Worm (Caenorhabditis elegans) whole organism, mixed stage, embryonic: ENCODE data around the gene Y43F8C.23.

Experiments used
- M03D4.4 ChIP-seq: sonication (generic microtip); optimal IDR thresholded peaks from 2 replicates; lab custom pipeline; 2017; ENCODE audit warnings: mild to moderate bottlenecking, missing genetic modification characterization, missing compliant biosample characterization
- bed-3 ChIP-seq: fragments of 200-800 bp; sonication (Bioruptor generic); optimal IDR thresholded peaks from 3 replicates; lab custom pipeline; 2018; ENCODE audit warnings: mild to moderate bottlenecking, missing genetic modification characterization, moderate library complexity, missing compliant biosample characterization
- ceh-39 ChIP-seq: fragments of 150-350 bp; optimal IDR thresholded peaks from 2 replicates; lab custom pipeline; 2014; ENCODE audit warnings: missing biosample characterization, missing genetic modification characterization
- ceh-43 ChIP-seq: fragments of 200-800 bp; sonication (Bioruptor generic); optimal IDR thresholded peaks from 2 replicates; lab custom pipeline; 2018; ENCODE audit warnings: mild to moderate bottlenecking, missing genetic modification characterization, moderate library complexity, missing compliant biosample characterization
- ceh-83 ChIP-seq: fragments of 200-800 bp; sonication (Bioruptor generic); optimal IDR thresholded peaks from 2 replicates; lab custom pipeline; 2018; ENCODE audit warnings: mild to moderate bottlenecking, missing genetic modification characterization, missing compliant biosample characterization
- ces-1 ChIP-seq: fragments of 150-350 bp; optimal IDR thresholded peaks from 2 replicates; lab custom pipeline; 2014; ENCODE audit warnings: missing biosample characterization, missing genetic modification reagents, missing genetic modification characterization
- cnd-1 ChIP-seq: fragments of 200-800 bp; sonication (Bioruptor generic); optimal IDR thresholded peaks from 2 replicates; lab custom pipeline; 2018; ENCODE audit warnings: mild to moderate bottlenecking, missing genetic modification characterization, missing compliant biosample characterization
- drap-1 ChIP-seq: fragments of 200-800 bp; sonication (Bioruptor generic); optimal IDR thresholded peaks from 3 replicates; lab custom pipeline; 2018; ENCODE audit warnings: mild to moderate bottlenecking, missing genetic modification characterization, missing compliant biosample characterization
- elt-1 ChIP-seq: sonication (generic microtip); optimal IDR thresholded peaks from 2 replicates; lab custom pipeline; 2017; ENCODE audit warnings: missing genetic modification characterization, mild to moderate bottlenecking, missing compliant biosample characterization, antibody characterized with exemption, moderate library complexity, borderline replicate concordance; ENCODE audit not compliant: insufficient read depth
- elt-3 ChIP-seq: fragments of 150-350 bp; optimal IDR thresholded peaks from 2 replicates; lab custom pipeline; 2014; ENCODE audit warnings: missing biosample characterization, missing genetic modification characterization
- flh-1 ChIP-seq: fragments of 200-800 bp; sonication (Bioruptor generic); optimal IDR thresholded peaks from 2 replicates; lab custom pipeline; 2018; ENCODE audit warnings: mild to moderate bottlenecking, missing genetic modification characterization, moderate library complexity, missing compliant biosample characterization
- ham-2 ChIP-seq: fragments of 200-800 bp; sonication (Bioruptor generic); optimal IDR thresholded peaks from 2 replicates; lab custom pipeline; 2018; ENCODE audit warnings: mild to moderate bottlenecking, missing genetic modification characterization, missing compliant biosample characterization
- hlh-1 ChIP-seq: fragments of 150-350 bp; optimal IDR thresholded peaks from 2 replicates; lab custom pipeline; 2014; ENCODE audit warnings: missing biosample characterization, missing genetic modification reagents, missing genetic modification characterization
- lin-13 ChIP-seq: fragments of 150-350 bp; optimal IDR thresholded peaks from 2 replicates; lab custom pipeline; 2014; ENCODE audit warnings: missing biosample characterization, missing genetic modification characterization
- lsy-2 ChIP-seq: fragments of 150-350 bp; optimal IDR thresholded peaks from 2 replicates; lab custom pipeline; 2014; ENCODE audit warnings: missing biosample characterization, missing genetic modification characterization
- mab-5 ChIP-seq: fragments of 150-350 bp; optimal IDR thresholded peaks from 2 replicates; lab custom pipeline; 2014; ENCODE audit warnings: missing biosample characterization, missing genetic modification characterization
- mep-1 ChIP-seq: fragments of 150-350 bp; optimal IDR thresholded peaks from 2 replicates; lab custom pipeline; 2017; ENCODE audit warnings: missing biosample characterization, missing genetic modification reagents, missing genetic modification characterization, inconsistent platforms
- mls-2 ChIP-seq: sonication (generic microtip); optimal IDR thresholded peaks from 2 replicates; lab custom pipeline; 2016; ENCODE audit warnings: mild to moderate bottlenecking, missing genetic modification characterization, moderate library complexity, missing compliant biosample characterization
- nhr-2 ChIP-seq: fragments of 150-350 bp; optimal IDR thresholded peaks from 2 replicates; lab custom pipeline; 2014; ENCODE audit warnings: missing biosample characterization, missing genetic modification characterization
- nhr-237 ChIP-seq: fragments of 150-350 bp; optimal IDR thresholded peaks from 2 replicates; lab custom pipeline; 2014; ENCODE audit warnings: missing biosample characterization, missing genetic modification characterization
- nhr-28 ChIP-seq: fragments of 150-350 bp; optimal IDR thresholded peaks from 2 replicates; lab custom pipeline; 2014; ENCODE audit warnings: missing biosample characterization, missing genetic modification characterization
- nhr-76 ChIP-seq: sonication (generic microtip); optimal IDR thresholded peaks from 2 replicates; lab custom pipeline; 2017; ENCODE audit warnings: missing biosample characterization, missing genetic modification characterization
- pha-4 ChIP-seq: fragments of 150-350 bp; optimal IDR thresholded peaks from 2 replicates; lab custom pipeline; 2018; ENCODE audit warnings: missing biosample characterization, missing genetic modification reagents, missing genetic modification characterization
- sem-2 ChIP-seq: fragments of 200-800 bp; sonication (Bioruptor generic); optimal IDR thresholded peaks from 2 replicates; lab custom pipeline; 2018; ENCODE audit warnings: mild to moderate bottlenecking, missing genetic modification characterization, missing compliant biosample characterization
- snpc-4 ChIP-seq: fragments of 150-350 bp; optimal IDR thresholded peaks from 2 replicates; lab custom pipeline; 2014; ENCODE audit warnings: missing biosample characterization, missing genetic modification characterization
- sptf-1 ChIP-seq: sonication (generic microtip); optimal IDR thresholded peaks from 2 replicates; lab custom pipeline; 2017; ENCODE audit warnings: mild to moderate bottlenecking, missing genetic modification characterization, moderate library complexity, missing compliant biosample characterization
- tbx-8 ChIP-seq: fragments of 200-800 bp; sonication (Bioruptor generic); optimal IDR thresholded peaks from 2 replicates; lab custom pipeline; 2018; ENCODE audit warnings: mild to moderate bottlenecking, missing genetic modification characterization, moderate library complexity, missing compliant biosample characterization
- unc-120 ChIP-seq: sonication (generic microtip); optimal IDR thresholded peaks from 2 replicates; lab custom pipeline; 2017; ENCODE audit warnings: missing genetic modification characterization, missing compliant biosample characterization; ENCODE audit not compliant: poor library complexity, severe bottlenecking
- unc-39 ChIP-seq: fragments of 150-350 bp; optimal IDR thresholded peaks from 2 replicates; lab custom pipeline; 2014; ENCODE audit warnings: missing biosample characterization, missing genetic modification characterization
- unc-62 ChIP-seq: fragments of 150-350 bp; optimal IDR thresholded peaks from 2 replicates; lab custom pipeline; 2014; ENCODE audit warnings: missing biosample characterization, missing genetic modification reagents, missing genetic modification characterization
- zip-8 ChIP-seq: fragments of 150-350 bp; optimal IDR thresholded peaks from 2 replicates; lab custom pipeline; 2014; ENCODE audit warnings: missing biosample characterization, missing genetic modification characterization
- ztf-11 ChIP-seq: fragments of 150-350 bp; optimal IDR thresholded peaks from 2 replicates; lab custom pipeline; 2014; ENCODE audit warnings: missing biosample characterization, missing genetic modification characterization

Y43F8C.23 gene

DNA sequence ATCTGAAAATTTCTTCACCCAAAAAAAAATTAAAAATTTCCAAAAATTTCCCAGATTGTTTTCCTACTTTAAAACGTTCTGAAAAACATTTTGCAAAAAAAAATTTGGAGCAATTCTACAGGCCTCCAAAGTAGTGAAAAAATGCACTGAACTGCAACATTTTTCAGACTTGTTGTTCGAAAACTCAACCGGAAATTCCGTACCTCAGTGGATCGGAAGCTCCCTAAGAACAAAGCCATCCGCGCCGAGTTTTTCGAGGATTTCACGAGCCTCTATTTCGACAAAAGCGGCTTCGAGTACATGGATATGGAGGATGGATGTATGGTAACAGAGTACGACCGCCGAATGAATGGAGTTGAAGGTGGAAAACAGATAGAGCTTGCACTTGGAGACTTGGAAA, 26.6 kb upstream of the Y43F8C.23 start, which contains the start of gene fbxa-131:
Gene fbxa-131 (plus strand): TSS at position 301 of the 400 bp plus-strand sequence.
- TF ChIP-seq sptf-1 (tag; lab: Kevin White, UChicago) (no peak), ceh-39 (tag; lab: Kevin White, UChicago) (no peak), lin-13 (tag; lab: Kevin White, UChicago) (no peak)

- TF ChIP-seq elt-1 (tag; lab: Kevin White, UChicago) (no peak), sem-2 (GFP tag; lab: Kevin White, UChicago) (no peak), bed-3 (GFP tag; lab: Kevin White, UChicago) (no peak), ceh-43 (GFP tag; lab: Kevin White, UChicago) (no peak), lsy-2 (tag; lab: Kevin White, UChicago) (no peak), pha-4 (no peak), hlh-1 (tag; lab: Kevin White, UChicago) (no peak), drap-1 (GFP tag; lab: Kevin White, UChicago) (no peak), mls-2 (no peak), ceh-39 (tag; lab: Kevin White, UChicago) (no peak), mab-5 (tag; lab: Kevin White, UChicago) (no peak), flh-1 (GFP tag; lab: Kevin White, UChicago) (no peak), ztf-11 (no peak), tbx-8 (GFP tag; lab: Kevin White, UChicago) (no peak)
Observed at ce11 chrV:19737458-19737857, 25.9 kb upstream of the Y43F8C.23 start, which contains the start of gene W04E12.7. W04E12.7 (minus strand) TSS chrV:19737558.

DNA sequence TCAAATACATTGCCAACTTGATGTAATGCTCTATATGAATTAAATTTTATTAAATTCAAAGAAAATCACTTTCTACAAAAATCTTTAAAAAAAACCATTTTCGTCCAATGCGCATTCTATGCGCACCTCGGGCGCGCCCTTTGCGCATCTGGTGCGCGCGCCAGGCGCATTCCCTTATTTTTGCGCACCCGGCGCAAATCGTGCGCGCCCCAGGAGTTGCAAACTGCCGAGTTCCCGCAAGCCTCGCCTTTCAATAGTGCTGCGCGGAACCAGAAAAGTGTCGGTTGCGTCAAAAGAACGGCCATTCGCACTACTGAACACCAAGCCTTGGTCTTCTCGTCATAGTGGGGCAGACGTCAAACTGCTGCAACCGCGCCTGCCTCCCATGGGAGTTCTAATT, 22.2 kb upstream of the Y43F8C.23 start:
- no peak for TF ChIP-seq mls-2
- TF ChIP-seq elt-3 (tag; lab: Kevin White, UChicago) = no peak
- no peak for TF ChIP-seq nhr-76 (tag; lab: Kevin White, UChicago)
- no peak for TF ChIP-seq lin-13 (tag; lab: Kevin White, UChicago)
- TF ChIP-seq nhr-2 = no peak
- no peak for TF ChIP-seq snpc-4 (tag; lab: Kevin White, UChicago)
- TF ChIP-seq pha-4 = no peak
- TF ChIP-seq flh-1 (GFP tag; lab: Kevin White, UChicago) = no peak
- TF ChIP-seq ham-2 (GFP tag; lab: Kevin White, UChicago) = no peak
- no peak for TF ChIP-seq nhr-237 (tag; lab: Kevin White, UChicago)
- no peak for TF ChIP-seq M03D4.4
- no peak for TF ChIP-seq unc-120 (tag; lab: Kevin White, UChicago)
- no peak for TF ChIP-seq sem-2 (GFP tag; lab: Kevin White, UChicago)
- TF ChIP-seq nhr-28 (tag; lab: Kevin White, UChicago) = no peak

DNA sequence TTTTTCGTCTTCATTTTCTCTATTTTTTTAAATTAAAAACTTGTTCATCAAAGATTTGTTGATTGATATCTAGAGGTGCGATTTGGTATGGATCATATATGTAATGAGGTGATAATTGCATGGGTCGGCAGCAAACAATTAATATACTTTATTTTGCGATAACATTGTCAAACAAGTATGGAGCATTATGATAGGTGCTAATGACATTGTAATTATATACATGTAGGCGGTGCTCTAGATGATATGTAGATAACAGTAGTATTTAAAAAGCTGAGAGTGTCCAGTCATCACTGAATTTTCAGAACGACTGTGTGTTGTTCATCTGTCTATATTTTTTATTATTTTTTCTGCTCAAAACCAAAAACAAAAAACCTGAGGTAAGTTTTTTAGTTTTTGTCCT, 18.7 kb upstream of the Y43F8C.23 start, which contains the start of gene Y116F11A.1:
Gene Y116F11A.1 (plus strand): TSS at position 301 of the 400 bp plus-strand sequence.
- no peak for TF ChIP-seq nhr-76 (tag; lab: Kevin White, UChicago)
- no peak for TF ChIP-seq mab-5 (tag; lab: Kevin White, UChicago)
- no peak for TF ChIP-seq cnd-1 (tag; lab: Kevin White, UChicago)
- TF ChIP-seq ces-1 (GFP tag; lab: Kevin White, UChicago) = no peak
- TF ChIP-seq ham-2 (GFP tag; lab: Kevin White, UChicago) = no peak
- TF ChIP-seq unc-39 (tag; lab: Kevin White, UChicago) = no peak
- TF ChIP-seq sptf-1 (tag; lab: Kevin White, UChicago) = no peak
- no peak for TF ChIP-seq ceh-83 (GFP tag; lab: Kevin White, UChicago)
- no peak for TF ChIP-seq bed-3 (GFP tag; lab: Kevin White, UChicago)
- no peak for TF ChIP-seq M03D4.4
- TF ChIP-seq pha-4 = no peak
- TF ChIP-seq nhr-2 = no peak
- TF ChIP-seq mep-1 (tag; lab: Kevin White, UChicago) = no peak
- TF ChIP-seq zip-8 (tag; lab: Kevin White, UChicago) = no peak
- no peak for TF ChIP-seq ceh-39 (tag; lab: Kevin White, UChicago)
- no peak for TF ChIP-seq unc-62 (GFP tag; lab: Kevin White, UChicago)
- TF ChIP-seq mls-2 = no peak
- no peak for TF ChIP-seq snpc-4 (tag; lab: Kevin White, UChicago)
- no peak for TF ChIP-seq elt-3 (tag; lab: Kevin White, UChicago)
- no peak for TF ChIP-seq nhr-237 (tag; lab: Kevin White, UChicago)
